Worm (Caenorhabditis elegans) whole organism, L4 larva: Measurements from ENCODE around the gene lsm-1.

Experiments used
- D1046.2 ChIP-seq: fragments of 200-800 bp; sonication (Bioruptor generic); IDR thresholded peaks from 2 replicates; pipeline ENCODE4 v1.3.6; 2022; ENCODE audit warnings: missing genetic modification characterization, missing compliant biosample characterization
- F26F4.8 ChIP-seq: fragments of 200-800 bp; sonication (Bioruptor generic); conservative IDR thresholded peaks from 2 replicates; pipeline ENCODE4 v1.3.6; 2022; ENCODE audit warnings: missing genetic modification characterization, missing compliant biosample characterization
- R02D3.7 ChIP-seq: fragments of 150-350 bp; sonication (generic microtip); optimal IDR thresholded peaks from 3 replicates; lab custom pipeline; 2014; ENCODE audit warnings: missing biosample characterization, missing genetic modification characterization
- Y105C5A.15 ChIP-seq: fragments of 200-800 bp; sonication (Bioruptor generic); IDR thresholded peaks from 2 replicates; pipeline ENCODE4 v1.3.6; 2022; ENCODE audit warnings: missing genetic modification characterization, missing compliant biosample characterization
- Y75B8A.6 ChIP-seq: fragments of 200-800 bp; sonication (Bioruptor generic); IDR thresholded peaks from 2 replicates; pipeline ENCODE4 v1.3.6; 2022; ENCODE audit warnings: missing genetic modification reagents, missing genetic modification characterization, missing compliant biosample characterization
- aha-1 ChIP-seq: fragments of 150-350 bp; peaks from one replicate; lab custom pipeline; 2014; ENCODE audit warnings: missing biosample characterization, missing genetic modification characterization
- aly-2 ChIP-seq: sonication (generic microtip); optimal IDR thresholded peaks from 2 replicates; lab custom pipeline; 2018; ENCODE audit warnings: missing biosample characterization, missing genetic modification characterization
- ama-1 ChIP-seq: fragments of 150-350 bp; optimal IDR thresholded peaks from 2 replicates; lab custom pipeline; 2014; ENCODE audit warnings: inconsistent platforms, mixed read lengths
- arid-1 ChIP-seq: fragments of 200-800 bp; sonication (Bioruptor generic); conservative IDR thresholded peaks from 2 replicates; pipeline ENCODE4 v1.3.6; 2022; ENCODE audit warnings: missing genetic modification reagents, missing genetic modification characterization, missing compliant biosample characterization
- ceh-32 ChIP-seq: sonication (generic microtip); optimal IDR thresholded peaks from 2 replicates; lab custom pipeline; 2016; ENCODE audit warnings: mild to moderate bottlenecking, missing genetic modification characterization, missing compliant biosample characterization; ENCODE audit not compliant: poor library complexity
- ceh-82 ChIP-seq: sonication (generic microtip); optimal IDR thresholded peaks from 2 replicates; lab custom pipeline; 2017; ENCODE audit warnings: missing biosample characterization, missing genetic modification characterization
- daf-16 ChIP-seq, 3 experiments: sonication (generic microtip); optimal IDR thresholded peaks; 2 replicates each; lab custom pipeline; 2016 to 2017; ENCODE audit warnings: missing genetic modification characterization in 3 of 3, missing genetic modification reagents in 3 of 3, mild to moderate bottlenecking in 2 of 3, missing compliant biosample characterization in 2 of 3, missing biosample characterization in 1 of 3, moderate library complexity in 1 of 3
- dmd-6 ChIP-seq: fragments of 200-800 bp; sonication (Bioruptor generic); IDR thresholded peaks from 2 replicates; pipeline ENCODE4 v1.3.6; 2022; ENCODE audit warnings: missing genetic modification reagents, missing genetic modification characterization, missing compliant biosample characterization
- dmd-8 ChIP-seq: fragments of 200-800 bp; sonication (Bioruptor generic); IDR thresholded peaks from 2 replicates; pipeline ENCODE4 v1.3.6; 2022; ENCODE audit warnings: missing genetic modification characterization, missing compliant biosample characterization
- duxl-1 ChIP-seq: sonication (generic microtip); optimal IDR thresholded peaks from 2 replicates; lab custom pipeline; 2016; ENCODE audit warnings: mild to moderate bottlenecking, missing genetic modification characterization, moderate library complexity, missing compliant biosample characterization; ENCODE audit not compliant: poor library complexity
- dve-1 ChIP-seq: sonication (generic microtip); optimal IDR thresholded peaks from 2 replicates; lab custom pipeline; 2017; ENCODE audit warnings: antibody characterized with exemption, mild to moderate bottlenecking, missing genetic modification characterization, missing compliant biosample characterization; ENCODE audit not compliant: insufficient read depth
- fkh-10 ChIP-seq: fragments of 150-350 bp; optimal IDR thresholded peaks from 2 replicates; lab custom pipeline; 2014; ENCODE audit warnings: missing biosample characterization, missing genetic modification reagents, missing genetic modification characterization
- hlh-11 ChIP-seq: fragments of 200-800 bp; sonication (Bioruptor generic); optimal IDR thresholded peaks from 2 replicates; lab custom pipeline; 2018; ENCODE audit warnings: mild to moderate bottlenecking, missing genetic modification characterization, missing compliant biosample characterization
- hlh-30 ChIP-seq: sonication (generic microtip); optimal IDR thresholded peaks from 2 replicates; lab custom pipeline; 2017; ENCODE audit warnings: antibody characterized with exemption, mild to moderate bottlenecking, missing genetic modification characterization, missing compliant biosample characterization; ENCODE audit not compliant: insufficient read depth
- lin-1 ChIP-seq: fragments of 200-800 bp; sonication (Bioruptor generic); IDR thresholded peaks from 2 replicates; pipeline ENCODE4 v1.3.6; 2022; ENCODE audit warnings: missing genetic modification reagents, missing genetic modification characterization, missing compliant biosample characterization
- lin-15B ChIP-seq: fragments of 150-350 bp; sonication (generic microtip); optimal IDR thresholded peaks from 3 replicates; lab custom pipeline; 2014; ENCODE audit warnings: missing biosample characterization, missing genetic modification characterization
- lin-38 ChIP-seq: fragments of 200-800 bp; sonication (Bioruptor generic); IDR thresholded peaks from 2 replicates; pipeline ENCODE4 v1.3.6; 2022; ENCODE audit warnings: missing genetic modification reagents, missing genetic modification characterization, missing compliant biosample characterization
- lir-3 ChIP-seq: sonication (generic microtip); optimal IDR thresholded peaks from 2 replicates; lab custom pipeline; 2016; ENCODE audit warnings: mild to moderate bottlenecking, missing genetic modification characterization, missing compliant biosample characterization
- madf-9 ChIP-seq: fragments of 200-800 bp; sonication (Bioruptor generic); conservative IDR thresholded peaks from 2 replicates; pipeline ENCODE4 v1.3.6; 2022; ENCODE audit warnings: missing genetic modification reagents, missing genetic modification characterization, missing compliant biosample characterization
- mdt-29 ChIP-seq: fragments of 200-800 bp; sonication (Bioruptor generic); IDR thresholded peaks from 2 replicates; pipeline ENCODE4 v1.3.6; 2022; ENCODE audit warnings: missing genetic modification reagents, missing genetic modification characterization, missing compliant biosample characterization
- mes-2 ChIP-seq: sonication (generic microtip); optimal IDR thresholded peaks from 2 replicates; lab custom pipeline; 2016; ENCODE audit warnings: missing genotype, mild to moderate bottlenecking, missing genetic modification characterization, missing compliant biosample characterization; ENCODE audit not compliant: poor library complexity, severe bottlenecking
- nhr-28 ChIP-seq: fragments of 150-350 bp; optimal IDR thresholded peaks from 2 replicates; lab custom pipeline; 2014; ENCODE audit warnings: missing biosample characterization, missing genetic modification characterization
- nhr-48 ChIP-seq: sonication (generic microtip); optimal IDR thresholded peaks from 2 replicates; lab custom pipeline; 2016; ENCODE audit warnings: mild to moderate bottlenecking, missing genetic modification characterization, missing compliant biosample characterization
- nhr-77 ChIP-seq: fragments of 150-350 bp; optimal IDR thresholded peaks from 2 replicates; lab custom pipeline; 2014; ENCODE audit warnings: missing biosample characterization, missing genetic modification characterization
- php-3 ChIP-seq: fragments of 200-800 bp; sonication (Bioruptor generic); IDR thresholded peaks from 2 replicates; pipeline ENCODE4 v1.3.6; 2022; ENCODE audit warnings: missing genetic modification reagents, missing genetic modification characterization, missing compliant biosample characterization
- pqm-1 ChIP-seq: sonication (generic microtip); optimal IDR thresholded peaks from 2 replicates; lab custom pipeline; 2017; ENCODE audit warnings: missing biosample characterization, missing genetic modification characterization
- saeg-2 ChIP-seq: fragments of 200-800 bp; sonication (Bioruptor generic); IDR thresholded peaks from 2 replicates; pipeline ENCODE4 v1.3.6; 2022; ENCODE audit warnings: missing genetic modification reagents, missing genetic modification characterization, missing compliant biosample characterization
- skn-1 ChIP-seq: fragments of 150-350 bp; optimal IDR thresholded peaks from 2 replicates; lab custom pipeline; 2014; ENCODE audit warnings: missing biosample characterization, missing genetic modification characterization
- snpc-1.2 ChIP-seq: fragments of 200-800 bp; sonication (Bioruptor generic); IDR thresholded peaks from 2 replicates; pipeline ENCODE4 v1.3.6; 2022; ENCODE audit warnings: missing genetic modification reagents, missing genetic modification characterization, missing compliant biosample characterization
- spr-1 ChIP-seq: sonication (generic microtip); optimal IDR thresholded peaks from 2 replicates; lab custom pipeline; 2016; ENCODE audit warnings: mild to moderate bottlenecking, missing genetic modification characterization, missing compliant biosample characterization
- tra-1 ChIP-seq: fragments of 200-800 bp; sonication (Bioruptor generic); IDR thresholded peaks from 2 replicates; pipeline ENCODE4 v1.3.6; 2022; ENCODE audit warnings: missing genetic modification reagents, missing genetic modification characterization, missing compliant biosample characterization
- unc-62 ChIP-seq, 3 experiments: fragments of 150-350 bp in 1 of 3; sonication (generic microtip); optimal IDR thresholded peaks in 2 of 3; peaks in 1 of 3; 1 replicate in 1 of 3; 2 replicates in 2 of 3; lab custom pipeline; 2014 to 2017; ENCODE audit warnings: missing biosample characterization in 3 of 3, missing genetic modification characterization in 3 of 3, missing genetic modification reagents in 3 of 3, missing genotype in 1 of 3
- zip-2 ChIP-seq: fragments of 150-350 bp; optimal IDR thresholded peaks from 2 replicates; lab custom pipeline; 2014; ENCODE audit warnings: missing biosample characterization, missing genetic modification characterization
- ztf-7 ChIP-seq: fragments of 150-350 bp; optimal IDR thresholded peaks from 2 replicates; lab custom pipeline; 2014; ENCODE audit warnings: missing biosample characterization, missing genetic modification characterization

lsm-1 gene

ce11 chrII:11150976-11151375, 24.2 kb downstream of the lsm-1 start (continued):
- TF ChIP-seq ceh-32 (tag; lab: Kevin White, UChicago): no peak
- TF ChIP-seq saeg-2: no peak
- TF ChIP-seq ztf-7 (tag; lab: Kevin White, UChicago): no peak
- TF ChIP-seq lin-15B (tag; lab: Kevin White, UChicago): no peak
- no peak for TF ChIP-seq skn-1 (tag; lab: Kevin White, UChicago)
- TF ChIP-seq duxl-1 (tag; lab: Kevin White, UChicago): no peak
- no peak for TF ChIP-seq R02D3.7
- no peak for TF ChIP-seq madf-9 (GFP tag; lab: Robert Waterston, UW)
- peak; percentile 81 for TF ChIP-seq hlh-30 (tag; lab: Kevin White, UChicago)
- TF ChIP-seq D1046.2 (GFP tag; lab: Robert Waterston, UW): no peak
- TF ChIP-seq unc-62 (GFP tag; optimal IDR thresholded peaks at IDR 0.05 in 1 of 2; lab: Kevin White, UChicago): no peak
- TF ChIP-seq unc-62 (tag; optimal IDR thresholded peaks at IDR 0.05; lab: Kevin White, UChicago): no peak
- no peak for TF ChIP-seq aly-2
- TF ChIP-seq Y75B8A.6 (GFP tag; lab: Robert Waterston, UW): no peak
- no peak for TF ChIP-seq dmd-8
- peak; percentile 69 for TF ChIP-seq nhr-77 (tag; lab: Kevin White, UChicago)
- no peak for TF ChIP-seq ceh-82 (tag; lab: Kevin White, UChicago)
- no peak for TF ChIP-seq snpc-1.2 (GFP tag; lab: Robert Waterston, UW)
- no peak for TF ChIP-seq zip-2 (tag; lab: Kevin White, UChicago)
- peak; percentile 87 for TF ChIP-seq mdt-29 (GFP tag; lab: Robert Waterston, UW)
- TF ChIP-seq arid-1: no peak
- peak; percentile 49; the same call in 1 of the 2 replicates for TF ChIP-seq php-3 (GFP tag; lab: Robert Waterston, UW)
- no peak for TF ChIP-seq Y105C5A.15 (GFP tag; lab: Robert Waterston, UW)

ce11 chrII:11152495-11152894, 25.7 kb downstream of the lsm-1 start, which contains the start of gene pqm-1:
TSS of gene pqm-1 (minus strand) at chrII:11152595.
- no peak for TF ChIP-seq nhr-28 (tag; lab: Kevin White, UChicago)
- TF ChIP-seq aha-1 (tag; lab: Kevin White, UChicago): peak; percentile 21
- TF ChIP-seq lin-1 (GFP tag; lab: Robert Waterston, UW): no peak
- no peak for TF ChIP-seq pqm-1 (tag; lab: Kevin White, UChicago)

ce11 chrII:11153080-11153479, 26.3 kb downstream of the lsm-1 start:
- TF ChIP-seq daf-16 (GFP tag; optimal IDR thresholded peaks at IDR 0.05; lab: Kevin White, UChicago): no peak
- TF ChIP-seq daf-16 (tag; optimal IDR thresholded peaks at IDR 0.05; lab: Kevin White, UChicago): peak; percentile 78
- no peak for TF ChIP-seq spr-1
- TF ChIP-seq mes-2 (tag; lab: Kevin White, UChicago): peak; percentile 13
- peak; percentile 74 for TF ChIP-seq dmd-6
- no peak for TF ChIP-seq lir-3 (tag; lab: Kevin White, UChicago)
- TF ChIP-seq tra-1: 0 out of 2 replicates have a peak, but pooled peaks have one; percentile 37
- no peak for TF ChIP-seq nhr-77 (tag; lab: Kevin White, UChicago)
- TF ChIP-seq F26F4.8 (GFP tag; lab: Robert Waterston, UW): no peak
- peak; percentile 9 for TF ChIP-seq ama-1 (lab: Kevin White, UChicago)
- TF ChIP-seq dve-1 (tag; lab: Kevin White, UChicago): peak; percentile 67
- TF ChIP-seq php-3 (GFP tag; lab: Robert Waterston, UW): 0 out of 2 replicates have a peak, but pooled peaks have one; percentile 38
- peak; percentile 76 for TF ChIP-seq hlh-11 (tag; lab: Kevin White, UChicago)
- no peak for TF ChIP-seq fkh-10 (GFP tag; lab: Kevin White, UChicago)
- peak; percentile 41 for TF ChIP-seq nhr-28 (tag; lab: Kevin White, UChicago)
- TF ChIP-seq lin-38 (GFP tag; lab: Robert Waterston, UW): peak; percentile 12; the same call in 1 of the 2 replicates
- TF ChIP-seq lin-15B (tag; lab: Kevin White, UChicago): no peak
- peak; percentile 63 for TF ChIP-seq aha-1 (tag; lab: Kevin White, UChicago)
- peak; percentile 13 for TF ChIP-seq nhr-48
